Worm (Caenorhabditis elegans): Measurements from ENCODE around the gene R02E4.2.

R02E4.2 gene

DNA sequence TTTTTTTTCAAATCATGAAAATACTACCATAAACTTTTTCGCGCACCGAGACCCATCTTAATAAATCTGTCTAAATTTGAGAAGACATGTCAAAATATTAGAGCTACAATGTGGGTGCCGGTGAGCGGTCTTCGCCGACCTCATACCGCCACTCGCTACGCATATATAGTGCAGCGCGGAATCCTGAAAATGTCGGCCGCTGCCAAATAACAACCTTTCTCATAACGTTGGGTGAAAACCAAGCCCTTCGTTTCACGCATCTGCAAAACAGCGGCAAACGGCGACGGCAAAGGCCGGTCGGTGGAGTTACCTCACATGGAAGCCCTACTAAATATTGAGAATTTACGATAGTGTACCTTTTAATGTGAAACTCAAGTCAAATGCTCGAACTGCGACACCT lies 4.2 kb upstream of the R02E4.2 start:
- TF ChIP-seq ztf-4 (tag; optimal IDR thresholded peaks at IDR 0.05) = no peak
- peak; percentile 71 for TF ChIP-seq snpc-4 (tag; optimal IDR thresholded peaks at IDR 0.05)

ce11 chrX:4104435-4104834 lies 2.8 kb upstream of the R02E4.2 start, which contains the start of gene R02E4.1:
TSS of gene R02E4.1 (minus strand) at chrX:4104535.
- no peak for TF ChIP-seq nhr-12 (tag; optimal IDR thresholded peaks at IDR 0.05)
- TF ChIP-seq pha-4 (tag; optimal IDR thresholded peaks at IDR 0.05) = no peak

- TF ChIP-seq aly-2 (tag; optimal IDR thresholded peaks at IDR 0.05) (no peak), nhr-23 (tag; optimal IDR thresholded peaks at IDR 0.05) (peak; percentile 4), unc-39 (tag; optimal IDR thresholded peaks at IDR 0.05) (no peak), elt-3 (tag; optimal IDR thresholded peaks at IDR 0.05) (peak in 1 of 3 experiments; percentile 19)
Measured at ce11 chrX:4109970-4110369, 2.7 kb downstream of the R02E4.2 start.

DNA sequence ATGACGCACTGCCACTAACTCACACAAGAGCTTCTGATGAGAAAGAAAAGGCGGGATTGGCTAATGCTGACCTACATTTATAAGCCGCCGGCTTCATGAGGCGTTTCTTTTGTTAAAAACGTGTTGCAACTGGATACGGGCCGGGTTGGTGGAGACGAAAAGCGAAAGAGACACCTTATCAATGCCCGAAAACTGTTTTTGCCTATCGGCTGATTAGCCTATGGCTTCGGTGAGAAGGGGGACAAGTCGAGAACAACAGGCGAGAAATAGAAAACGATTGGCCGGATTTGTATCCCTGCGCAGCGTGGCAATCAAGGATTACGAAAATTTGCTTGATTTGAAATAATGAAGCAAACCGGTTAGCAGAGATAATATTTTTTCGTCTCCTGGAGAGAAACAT lies 4.2 kb downstream of the R02E4.2 start, which contains the start of gene F09F9.2:
Gene F09F9.2, minus strand, starts transcription at position 25 of the 400 bp plus-strand sequence.
- TF ChIP-seq nhr-43 (tag; optimal IDR thresholded peaks at IDR 0.05; ENCODE audit: poor library complexity, severe bottlenecking) = peak; percentile 54
- peak; percentile 12 for TF ChIP-seq nhr-23 (tag; optimal IDR thresholded peaks at IDR 0.05)
- no peak for TF ChIP-seq ztf-4 (tag; optimal IDR thresholded peaks at IDR 0.05)

- no peak for TF ChIP-seq elt-2 (tag; optimal IDR thresholded peaks at IDR 0.05)
Measured at ce11 chrX:4115026-4115425, 7.8 kb downstream of the R02E4.2 start, which contains the start of gene F09F9.1. TSS of gene F09F9.1 (plus strand) at chrX:4115326.

DNA sequence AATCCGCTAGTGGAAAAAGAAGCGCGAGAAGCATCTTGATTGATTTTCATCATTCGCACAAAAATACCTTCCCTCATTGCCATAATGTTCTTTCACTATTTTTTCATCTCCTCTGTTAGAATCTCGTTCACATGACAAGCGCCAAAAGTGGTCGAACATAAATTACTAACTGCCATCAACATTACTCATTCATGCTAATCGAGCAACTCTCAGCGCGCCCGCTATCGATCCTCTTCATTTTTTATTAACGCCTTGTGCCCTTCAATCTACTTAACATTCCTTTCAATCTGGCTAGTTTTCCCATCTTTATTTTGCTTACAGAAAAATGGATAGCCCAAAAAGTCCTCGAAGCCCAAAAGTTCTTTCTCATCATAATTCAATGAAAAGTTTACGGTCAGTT lies 10.4 kb downstream of the R02E4.2 start, which contains the start of gene F09F9.5:
Gene F09F9.5, plus strand, starts transcription at position 301 of the 400 bp plus-strand sequence.
- TF ChIP-seq ztf-4 (tag; optimal IDR thresholded peaks at IDR 0.05) = no peak
- no peak for TF ChIP-seq unc-39 (tag; optimal IDR thresholded peaks at IDR 0.05)
- no peak for TF ChIP-seq elt-2 (tag; optimal IDR thresholded peaks at IDR 0.05)
- no peak for TF ChIP-seq nfya-1 (tag; optimal IDR thresholded peaks at IDR 0.05; ENCODE audit: insufficient read depth)
- TF ChIP-seq skn-1 (tag; optimal IDR thresholded peaks at IDR 0.05) = no peak

DNA sequence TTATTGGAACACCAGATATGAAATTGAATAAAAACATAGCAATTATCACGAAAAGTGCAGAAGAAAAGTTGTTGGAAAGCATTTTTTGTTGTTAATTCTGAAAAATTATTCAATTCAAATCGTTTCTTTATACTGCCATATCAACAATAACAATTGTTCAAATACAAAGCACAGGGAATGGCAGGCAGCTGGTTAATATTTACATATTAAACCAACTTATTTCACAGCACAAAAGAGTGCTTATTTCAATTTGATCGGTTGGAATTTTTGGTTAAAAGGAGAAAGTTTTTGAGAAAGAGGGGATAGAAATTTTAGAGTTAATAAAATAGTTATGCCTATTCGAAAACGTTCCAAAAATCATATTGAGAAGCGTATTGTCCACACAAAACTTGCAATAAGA lies 13.7 kb downstream of the R02E4.2 start, which contains the start of gene F09F9.3:
Gene F09F9.3, minus strand, starts transcription at position 101 of the 400 bp plus-strand sequence.
- TF ChIP-seq nhr-12 (tag; optimal IDR thresholded peaks at IDR 0.05) = no peak

- no peak for TF ChIP-seq ceh-16 (tag; optimal IDR thresholded peaks at IDR 0.05)
- no peak for TF ChIP-seq snpc-4 (tag; optimal IDR thresholded peaks at IDR 0.05)
- TF ChIP-seq R02D3.7 (tag; optimal IDR thresholded peaks at IDR 0.05) = no peak
- TF ChIP-seq egl-5 (tag; optimal IDR thresholded peaks at IDR 0.05) = no peak
- TF ChIP-seq pqm-1 (tag; optimal IDR thresholded peaks at IDR 0.05) = no peak
Measured at ce11 chrX:4123368-4123767, 16.1 kb downstream of the R02E4.2 start.

ce11 chrX:4125165-4125803 lies 18.0 kb downstream of the R02E4.2 start:
- TF ChIP-seq ZK546.5 (tag; optimal IDR thresholded peaks at IDR 0.05) = no peak
- TF ChIP-seq elt-1 (tag; optimal IDR thresholded peaks at IDR 0.05) = no peak
- no peak for TF ChIP-seq nhr-12 (tag; optimal IDR thresholded peaks at IDR 0.05)
- no peak for TF ChIP-seq aly-2 (tag; optimal IDR thresholded peaks at IDR 0.05)
- TF ChIP-seq daf-12 (tag; optimal IDR thresholded peaks at IDR 0.05) = no peak
- no peak for TF ChIP-seq ama-1 (optimal IDR thresholded peaks at IDR 0.05)
- no peak for TF ChIP-seq ceh-82 (tag; optimal IDR thresholded peaks at IDR 0.05)
- no peak for TF ChIP-seq egl-27 (tag; optimal IDR thresholded peaks at IDR 0.05)
- no peak for TF ChIP-seq hmg-11 (tag; optimal IDR thresholded peaks at IDR 0.05)
- TF ChIP-seq elt-3 (tag; optimal IDR thresholded peaks at IDR 0.05) = no peak
- no peak for TF ChIP-seq nhr-25 (tag; optimal IDR thresholded peaks at IDR 0.05)
- no peak for TF ChIP-seq skn-1 (tag; optimal IDR thresholded peaks at IDR 0.05)
- TF ChIP-seq egl-5 (tag; optimal IDR thresholded peaks at IDR 0.05) = no peak
- no peak for TF ChIP-seq unc-62 (GFP tag; optimal IDR thresholded peaks at IDR 0.05)
- no peak for TF ChIP-seq lsy-12 (tag; optimal IDR thresholded peaks at IDR 0.05)
- TF ChIP-seq ztf-11 (tag; optimal IDR thresholded peaks at IDR 0.05) = no peak
- TF ChIP-seq tbx-2 (tag; optimal IDR thresholded peaks at IDR 0.05) = no peak
- TF ChIP-seq ztf-4 (tag; optimal IDR thresholded peaks at IDR 0.05) = no peak
- TF ChIP-seq ceh-28 (tag; optimal IDR thresholded peaks at IDR 0.05) = no peak
- no peak for TF ChIP-seq ceh-16 (tag; optimal IDR thresholded peaks at IDR 0.05)

Measured in whole organism, L3 larva.